Fruit fly (Drosophila melanogaster) Kc167 (cell line): Measurements from ENCODE around the gene CG9928.

ENCODE experiments used
- Myc ChIP-seq: fragments of >200 bp; optimal IDR thresholded peaks from 2 replicates; lab custom pipeline; 2017; ENCODE audit warnings: missing external identifiers
- insv ChIP-seq: fragments of >200 bp; optimal IDR thresholded peaks from 3 replicates; lab custom pipeline; 2018; ENCODE audit warnings: missing external identifiers

dm6 chr2L:13179095-13179494 lies 36.4 kb upstream of the CG9928 start, which contains the start of gene Alg7:
- TF ChIP-seq Myc (lab: Kevin White, UChicago) (no peak), insv (peak; percentile 53)
